Worm (Caenorhabditis elegans): Measurements from ENCODE around the gene B0457.4.

DNA sequence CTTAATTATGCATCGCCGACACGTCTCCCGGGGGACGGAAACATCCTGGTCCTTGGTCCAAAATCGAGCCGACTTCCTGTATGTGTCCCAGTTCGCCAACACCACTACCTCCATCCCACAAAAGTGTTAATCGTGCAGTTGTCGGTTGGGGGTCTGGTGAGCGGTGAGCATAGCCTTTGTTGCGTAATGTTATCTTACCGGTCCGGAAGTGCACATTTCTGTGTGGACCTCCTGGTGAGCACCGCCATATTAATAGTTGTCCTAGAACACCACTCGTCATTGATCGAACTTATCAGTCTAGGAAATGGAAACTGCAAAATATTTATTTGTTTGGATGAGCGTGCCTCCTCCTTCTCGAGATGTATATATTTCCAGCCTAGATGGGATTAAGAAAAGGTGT is 14.6 kb downstream of the B0457.4 start:
- TF ChIP-seq ama-1 (optimal IDR thresholded peaks at IDR 0.05) (no peak), pag-3 (tag; optimal IDR thresholded peaks at IDR 0.05; ENCODE audit: borderline replicate concordance, insufficient read depth) (no peak), snpc-4 (tag; optimal IDR thresholded peaks at IDR 0.05) (no peak), nhr-76 (tag; optimal IDR thresholded peaks at IDR 0.05) (no peak), elt-2 (tag; optimal IDR thresholded peaks at IDR 0.05) (no peak), fkh-10 (GFP tag; optimal IDR thresholded peaks at IDR 0.05) (no peak), ces-1 (GFP tag; optimal IDR thresholded peaks at IDR 0.05) (no peak)

Measured in whole organism, L1 larva.